Worm (Caenorhabditis elegans) whole organism, early embryonic: ENCODE results near the gene slc-25A18.2.

Experiments used
- ets-7 ChIP-seq: sonication (generic microtip); optimal IDR thresholded peaks from 2 replicates; lab custom pipeline; 2016; ENCODE audit warnings: missing genotype, missing genetic modification characterization, missing compliant biosample characterization
- flt-1 ChIP-seq: fragments of 200-800 bp; sonication (Bioruptor generic); IDR thresholded peaks from 2 replicates; pipeline ENCODE4 v1.3.6; 2022; ENCODE audit warnings: missing genetic modification characterization, missing compliant biosample characterization

DNA sequence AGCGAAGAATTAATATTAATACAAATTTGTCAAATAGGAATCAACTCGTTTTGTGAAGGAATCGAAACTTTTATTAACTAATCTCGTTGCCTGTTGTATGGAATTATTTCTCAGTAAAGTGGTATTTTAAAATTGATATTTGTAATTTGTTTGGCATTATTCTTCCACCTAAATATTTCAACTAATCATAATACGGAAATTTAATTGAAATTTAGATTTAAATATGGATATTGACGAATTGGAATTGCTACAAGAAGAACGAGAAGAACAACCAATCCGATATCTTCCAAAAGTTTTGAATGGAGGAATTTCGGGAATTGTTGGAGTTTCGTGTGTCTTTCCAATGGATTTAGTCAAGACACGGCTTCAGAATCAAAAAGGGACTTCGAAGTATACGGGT lies at the start of gene slc-25A18.2:
- TF ChIP-seq flt-1 (GFP tag; lab: Robert Waterston, UW): no peak
- TF ChIP-seq ets-7 (tag; lab: Kevin White, UChicago): no peak
